Worm (Caenorhabditis elegans) whole organism, mixed stage, embryonic: ENCODE results near the gene R09D1.13.

Experiments
- M03D4.4 ChIP-seq: sonication (generic microtip); optimal IDR thresholded peaks from 2 replicates; lab custom pipeline; 2017; ENCODE audit warnings: mild to moderate bottlenecking, missing genetic modification characterization, missing compliant biosample characterization
- bed-3 ChIP-seq: fragments of 200-800 bp; sonication (Bioruptor generic); optimal IDR thresholded peaks from 3 replicates; lab custom pipeline; 2018; ENCODE audit warnings: mild to moderate bottlenecking, missing genetic modification characterization, moderate library complexity, missing compliant biosample characterization
- blmp-1 ChIP-seq: fragments of 150-350 bp; optimal IDR thresholded peaks from 2 replicates; lab custom pipeline; 2014; ENCODE audit warnings: missing biosample characterization, missing genetic modification characterization
- ceh-39 ChIP-seq: fragments of 150-350 bp; optimal IDR thresholded peaks from 2 replicates; lab custom pipeline; 2014; ENCODE audit warnings: missing biosample characterization, missing genetic modification characterization
- ceh-43 ChIP-seq: fragments of 200-800 bp; sonication (Bioruptor generic); optimal IDR thresholded peaks from 2 replicates; lab custom pipeline; 2018; ENCODE audit warnings: mild to moderate bottlenecking, missing genetic modification characterization, moderate library complexity, missing compliant biosample characterization
- ceh-83 ChIP-seq: fragments of 200-800 bp; sonication (Bioruptor generic); optimal IDR thresholded peaks from 2 replicates; lab custom pipeline; 2018; ENCODE audit warnings: mild to moderate bottlenecking, missing genetic modification characterization, missing compliant biosample characterization
- ces-1 ChIP-seq: fragments of 150-350 bp; optimal IDR thresholded peaks from 2 replicates; lab custom pipeline; 2014; ENCODE audit warnings: missing biosample characterization, missing genetic modification reagents, missing genetic modification characterization
- cnd-1 ChIP-seq: fragments of 200-800 bp; sonication (Bioruptor generic); optimal IDR thresholded peaks from 2 replicates; lab custom pipeline; 2018; ENCODE audit warnings: mild to moderate bottlenecking, missing genetic modification characterization, missing compliant biosample characterization
- elt-1 ChIP-seq: sonication (generic microtip); optimal IDR thresholded peaks from 2 replicates; lab custom pipeline; 2017; ENCODE audit warnings: missing genetic modification characterization, mild to moderate bottlenecking, missing compliant biosample characterization, antibody characterized with exemption, moderate library complexity, borderline replicate concordance; ENCODE audit not compliant: insufficient read depth
- elt-3 ChIP-seq: fragments of 150-350 bp; optimal IDR thresholded peaks from 2 replicates; lab custom pipeline; 2014; ENCODE audit warnings: missing biosample characterization, missing genetic modification characterization
- flh-1 ChIP-seq: fragments of 200-800 bp; sonication (Bioruptor generic); optimal IDR thresholded peaks from 2 replicates; lab custom pipeline; 2018; ENCODE audit warnings: mild to moderate bottlenecking, missing genetic modification characterization, moderate library complexity, missing compliant biosample characterization
- ham-2 ChIP-seq: fragments of 200-800 bp; sonication (Bioruptor generic); optimal IDR thresholded peaks from 2 replicates; lab custom pipeline; 2018; ENCODE audit warnings: mild to moderate bottlenecking, missing genetic modification characterization, missing compliant biosample characterization
- hlh-1 ChIP-seq: fragments of 150-350 bp; optimal IDR thresholded peaks from 2 replicates; lab custom pipeline; 2014; ENCODE audit warnings: missing biosample characterization, missing genetic modification reagents, missing genetic modification characterization
- lin-32 ChIP-seq: fragments of 200-800 bp; sonication (Bioruptor generic); optimal IDR thresholded peaks from 2 replicates; lab custom pipeline; 2018; ENCODE audit warnings: mild to moderate bottlenecking, missing genetic modification characterization, missing compliant biosample characterization
- lsy-2 ChIP-seq: fragments of 150-350 bp; optimal IDR thresholded peaks from 2 replicates; lab custom pipeline; 2014; ENCODE audit warnings: missing biosample characterization, missing genetic modification characterization
- mep-1 ChIP-seq: fragments of 150-350 bp; optimal IDR thresholded peaks from 2 replicates; lab custom pipeline; 2017; ENCODE audit warnings: missing biosample characterization, missing genetic modification reagents, missing genetic modification characterization, inconsistent platforms
- mls-2 ChIP-seq: sonication (generic microtip); optimal IDR thresholded peaks from 2 replicates; lab custom pipeline; 2016; ENCODE audit warnings: mild to moderate bottlenecking, missing genetic modification characterization, moderate library complexity, missing compliant biosample characterization
- nhr-12 ChIP-seq: fragments of 150-350 bp; optimal IDR thresholded peaks from 2 replicates; lab custom pipeline; 2014; ENCODE audit warnings: missing biosample characterization, missing genetic modification characterization
- nhr-2 ChIP-seq: fragments of 150-350 bp; optimal IDR thresholded peaks from 2 replicates; lab custom pipeline; 2014; ENCODE audit warnings: missing biosample characterization, missing genetic modification characterization
- nhr-237 ChIP-seq: fragments of 150-350 bp; optimal IDR thresholded peaks from 2 replicates; lab custom pipeline; 2014; ENCODE audit warnings: missing biosample characterization, missing genetic modification characterization
- nhr-28 ChIP-seq: fragments of 150-350 bp; optimal IDR thresholded peaks from 2 replicates; lab custom pipeline; 2014; ENCODE audit warnings: missing biosample characterization, missing genetic modification characterization
- nhr-76 ChIP-seq: sonication (generic microtip); optimal IDR thresholded peaks from 2 replicates; lab custom pipeline; 2017; ENCODE audit warnings: missing biosample characterization, missing genetic modification characterization
- pha-4 ChIP-seq: fragments of 150-350 bp; optimal IDR thresholded peaks from 2 replicates; lab custom pipeline; 2018; ENCODE audit warnings: missing biosample characterization, missing genetic modification reagents, missing genetic modification characterization
- sem-2 ChIP-seq: fragments of 200-800 bp; sonication (Bioruptor generic); optimal IDR thresholded peaks from 2 replicates; lab custom pipeline; 2018; ENCODE audit warnings: mild to moderate bottlenecking, missing genetic modification characterization, missing compliant biosample characterization
- snpc-4 ChIP-seq: fragments of 150-350 bp; optimal IDR thresholded peaks from 2 replicates; lab custom pipeline; 2014; ENCODE audit warnings: missing biosample characterization, missing genetic modification characterization
- sptf-1 ChIP-seq: sonication (generic microtip); optimal IDR thresholded peaks from 2 replicates; lab custom pipeline; 2017; ENCODE audit warnings: mild to moderate bottlenecking, missing genetic modification characterization, moderate library complexity, missing compliant biosample characterization
- tbx-8 ChIP-seq: fragments of 200-800 bp; sonication (Bioruptor generic); optimal IDR thresholded peaks from 2 replicates; lab custom pipeline; 2018; ENCODE audit warnings: mild to moderate bottlenecking, missing genetic modification characterization, moderate library complexity, missing compliant biosample characterization
- unc-120 ChIP-seq: sonication (generic microtip); optimal IDR thresholded peaks from 2 replicates; lab custom pipeline; 2017; ENCODE audit warnings: missing genetic modification characterization, missing compliant biosample characterization; ENCODE audit not compliant: poor library complexity, severe bottlenecking
- unc-39 ChIP-seq: fragments of 150-350 bp; optimal IDR thresholded peaks from 2 replicates; lab custom pipeline; 2014; ENCODE audit warnings: missing biosample characterization, missing genetic modification characterization
- unc-62 ChIP-seq: fragments of 150-350 bp; optimal IDR thresholded peaks from 2 replicates; lab custom pipeline; 2014; ENCODE audit warnings: missing biosample characterization, missing genetic modification reagents, missing genetic modification characterization

The R09D1.13 gene

DNA sequence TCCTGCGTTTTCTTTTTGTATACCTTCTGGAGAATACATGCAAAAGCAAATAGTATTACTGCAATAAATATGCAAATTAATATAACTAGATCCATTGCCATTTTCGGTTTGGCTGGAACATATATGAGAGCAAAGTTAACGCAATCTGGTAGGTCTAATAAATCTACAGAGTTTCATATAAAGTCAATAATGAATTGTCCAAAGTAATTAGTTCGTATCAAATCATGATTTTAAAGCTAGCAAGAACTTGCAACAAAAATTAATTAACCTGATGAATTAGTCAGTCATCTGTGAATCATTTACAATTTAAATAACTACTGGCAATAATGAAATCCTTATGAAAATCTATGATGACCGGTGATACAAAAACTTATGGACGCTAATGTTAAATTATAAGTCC, at the start of gene R09D1.13:
Gene R09D1.13 (minus strand): TSS at position 101 of the 400 bp plus-strand sequence.
- no peak for TF ChIP-seq ceh-83
- TF ChIP-seq nhr-28 (tag; lab: Kevin White, UChicago) = no peak
- TF ChIP-seq ces-1 (GFP tag; lab: Kevin White, UChicago) = no peak
- TF ChIP-seq mls-2 (tag; lab: Kevin White, UChicago) = no peak
- TF ChIP-seq pha-4 (tag; lab: Kevin White, UChicago) = no peak
- TF ChIP-seq M03D4.4 (tag; lab: Kevin White, UChicago) = no peak
- no peak for TF ChIP-seq cnd-1 (tag; lab: Kevin White, UChicago)
- no peak for TF ChIP-seq nhr-76 (tag; lab: Kevin White, UChicago)
- TF ChIP-seq unc-39 (tag; lab: Kevin White, UChicago) = no peak
- TF ChIP-seq nhr-2 (tag; lab: Kevin White, UChicago) = no peak
- TF ChIP-seq mep-1 (tag; lab: Kevin White, UChicago) = no peak
- no peak for TF ChIP-seq blmp-1 (tag; lab: Kevin White, UChicago)

DNA sequence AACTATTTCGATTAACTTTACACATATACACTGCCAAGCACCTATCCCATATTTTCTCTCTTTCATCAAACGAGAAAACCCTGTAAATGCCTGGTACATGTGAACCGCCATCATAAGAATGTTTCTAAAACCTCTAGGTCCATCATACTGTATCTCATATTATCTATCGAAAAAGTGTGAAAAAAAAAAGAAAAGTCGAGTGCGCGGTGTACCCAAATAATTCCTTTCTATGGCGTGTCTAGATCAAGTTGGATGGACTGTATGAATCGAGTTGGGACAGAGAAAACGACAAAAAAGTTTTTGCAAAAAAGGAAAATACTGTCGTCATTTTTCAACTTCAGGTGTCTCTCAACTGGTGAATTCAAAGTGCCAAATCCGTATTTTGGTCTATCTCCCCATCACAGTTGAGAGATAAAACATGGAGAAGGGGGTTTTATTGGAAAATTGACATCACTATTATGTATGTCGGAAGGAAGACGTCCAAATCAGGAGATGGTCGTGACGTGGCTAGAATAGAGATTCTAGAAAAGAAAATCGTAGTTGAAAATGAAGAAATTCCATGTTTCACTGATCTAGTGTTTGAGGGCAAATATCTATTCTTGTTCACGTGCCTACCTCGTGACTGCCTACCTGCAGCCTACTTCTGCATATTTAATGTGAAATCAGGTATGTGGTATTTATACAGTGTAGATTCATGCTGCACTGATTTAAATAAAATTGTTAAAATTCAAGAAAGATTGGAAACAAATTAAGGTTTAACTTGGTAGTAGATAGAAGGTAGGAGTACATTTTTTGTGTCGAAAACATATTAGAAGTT, 48.2 kb upstream of the R09D1.13 start:
- TF ChIP-seq M03D4.4 (tag; lab: Kevin White, UChicago) (no peak), ceh-83 (no peak), bed-3 (GFP tag; lab: Kevin White, UChicago) (no peak), unc-120 (tag; lab: Kevin White, UChicago) (no peak), elt-1 (tag; lab: Kevin White, UChicago) (no peak), snpc-4 (tag; lab: Kevin White, UChicago) (no peak), unc-39 (tag; lab: Kevin White, UChicago) (no peak)

DNA sequence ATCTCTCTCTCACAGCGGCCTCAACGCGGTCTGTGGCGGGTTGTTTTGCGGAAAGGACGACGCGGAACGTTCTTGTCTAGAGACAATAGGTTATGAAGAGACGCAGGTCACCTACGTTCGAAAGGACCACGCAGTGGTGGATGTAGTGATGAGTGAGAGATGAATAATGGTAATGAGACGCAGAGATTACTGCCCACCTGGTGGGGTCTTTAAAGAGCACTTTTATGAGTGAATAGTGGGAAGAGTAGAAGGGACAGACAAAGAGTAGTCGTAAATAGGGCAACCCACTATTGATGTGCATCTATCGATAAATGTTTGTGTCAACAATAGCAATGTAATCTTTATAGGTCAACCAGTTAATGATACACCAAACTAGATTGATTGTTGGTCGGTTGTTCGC, 45.8 kb upstream of the R09D1.13 start:
- TF ChIP-seq unc-120 (tag; lab: Kevin White, UChicago) (peak; percentile 29), unc-62 (GFP tag; lab: Kevin White, UChicago) (peak; percentile 53), ceh-43 (GFP tag; lab: Kevin White, UChicago) (peak; percentile 24), nhr-237 (no peak), lsy-2 (tag; lab: Kevin White, UChicago) (peak; percentile 9), mls-2 (tag; lab: Kevin White, UChicago) (peak; percentile 64), cnd-1 (tag; lab: Kevin White, UChicago) (peak; percentile 67), nhr-12 (tag; lab: Kevin White, UChicago) (no peak), ham-2 (GFP tag; lab: Kevin White, UChicago) (no peak), hlh-1 (peak; percentile 35), nhr-28 (tag; lab: Kevin White, UChicago) (no peak), elt-3 (tag; lab: Kevin White, UChicago) (no peak), snpc-4 (tag; lab: Kevin White, UChicago) (no peak), nhr-76 (tag; lab: Kevin White, UChicago) (no peak), mep-1 (tag; lab: Kevin White, UChicago) (peak; percentile 6), ceh-39 (tag; lab: Kevin White, UChicago) (peak; percentile 51), flh-1 (GFP tag; lab: Kevin White, UChicago) (no peak)

DNA sequence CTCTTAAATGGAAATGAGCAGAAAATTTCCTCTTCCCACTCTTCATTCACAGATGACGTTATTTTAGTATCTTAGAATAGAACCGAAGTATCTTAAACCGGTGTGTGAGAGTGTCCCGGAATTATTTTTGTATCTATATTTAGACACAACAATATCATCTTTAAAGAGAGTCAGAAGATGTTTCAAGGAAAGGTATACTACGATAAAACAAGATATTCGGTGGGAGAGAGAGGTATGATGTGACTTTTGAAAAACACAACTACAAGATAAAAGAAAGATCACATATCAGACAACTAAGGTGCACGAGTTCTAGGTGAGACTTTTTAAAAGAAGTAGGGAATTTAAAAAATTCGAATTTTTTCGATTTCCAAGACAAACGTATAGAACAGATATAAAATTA, 45.3 kb upstream of the R09D1.13 start:
- no peak for TF ChIP-seq tbx-8 (GFP tag; lab: Kevin White, UChicago)
- TF ChIP-seq mep-1 (tag; lab: Kevin White, UChicago) = no peak
- TF ChIP-seq flh-1 (GFP tag; lab: Kevin White, UChicago) = no peak
- TF ChIP-seq nhr-12 (tag; lab: Kevin White, UChicago) = no peak
- no peak for TF ChIP-seq sem-2 (GFP tag; lab: Kevin White, UChicago)
- TF ChIP-seq elt-3 (tag; lab: Kevin White, UChicago) = no peak
- TF ChIP-seq ham-2 (GFP tag; lab: Kevin White, UChicago) = no peak
- TF ChIP-seq lin-32 (GFP tag; lab: Kevin White, UChicago) = no peak
- TF ChIP-seq unc-39 (tag; lab: Kevin White, UChicago) = no peak

DNA sequence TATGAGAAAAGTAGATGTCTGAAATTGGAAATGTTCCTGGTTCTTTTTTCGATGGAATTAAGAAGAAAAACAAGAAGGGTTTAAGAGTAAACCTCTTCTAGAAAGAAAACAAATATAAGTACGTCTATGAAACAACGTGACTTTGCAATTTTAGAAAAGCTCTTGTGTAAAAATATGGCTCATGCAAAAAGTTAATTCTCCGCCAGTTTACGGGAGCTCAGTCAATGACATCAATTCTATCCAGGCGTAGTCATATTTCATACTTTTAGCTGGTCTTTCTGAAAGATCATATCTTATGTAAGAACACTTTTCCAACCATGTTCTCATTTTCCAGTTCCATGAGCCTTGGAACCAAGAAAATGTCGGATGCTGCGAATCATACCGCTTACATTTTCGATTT, 44.7 kb upstream of the R09D1.13 start:
- TF ChIP-seq cnd-1 (tag; lab: Kevin White, UChicago) (no peak), ham-2 (GFP tag; lab: Kevin White, UChicago) (no peak), tbx-8 (GFP tag; lab: Kevin White, UChicago) (no peak), sptf-1 (no peak), nhr-12 (tag; lab: Kevin White, UChicago) (no peak), ceh-43 (GFP tag; lab: Kevin White, UChicago) (no peak), lsy-2 (tag; lab: Kevin White, UChicago) (no peak), pha-4 (tag; lab: Kevin White, UChicago) (no peak), unc-39 (tag; lab: Kevin White, UChicago) (no peak), mls-2 (tag; lab: Kevin White, UChicago) (no peak), nhr-28 (tag; lab: Kevin White, UChicago) (no peak)
- TF ChIP-seq, all 35 proteins: peak for 0
